Worm (Caenorhabditis elegans): ENCODE data around the gene ttr-30.
"Not testable (repeated sequence)": the region's sequence is repeated elsewhere in the genome, so short reads cannot be mapped to it uniquely, and the experiment has no call there.

Gene ttr-30

DNA sequence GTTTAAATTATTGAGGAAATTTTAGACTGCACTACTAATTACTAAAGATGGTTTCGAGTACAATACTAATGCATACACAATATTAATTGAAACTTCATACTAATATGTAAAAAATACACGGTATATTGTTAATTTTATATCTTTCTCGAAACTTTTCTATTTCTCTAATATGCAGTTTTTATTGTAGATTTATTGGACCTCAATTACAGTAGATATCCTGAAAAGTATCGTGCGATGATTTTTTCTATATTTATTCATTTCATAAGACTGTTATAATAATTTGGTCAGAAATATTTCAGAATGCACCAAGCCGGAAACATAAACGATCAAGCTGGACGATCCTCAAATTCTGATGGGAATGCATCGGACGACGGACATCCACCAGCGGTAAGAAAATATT lies 13.0 kb downstream of the ttr-30 start, which contains the start of gene C07D8.5:
C07D8.5 (plus strand) TSS at position 301 of the 400 bp plus-strand sequence.
- TF ChIP-seq aly-1 (tag; optimal IDR thresholded peaks at IDR 0.05) (no peak), tbx-37 (GFP tag; conservative IDR thresholded peaks at IDR 0.05) (no peak), ama-1 (optimal IDR thresholded peaks at IDR 0.05) (no peak), scrt-1 (GFP tag; IDR thresholded peaks at IDR 0.05) (no peak), B0310.2 (tag; optimal IDR thresholded peaks at IDR 0.05) (no peak), hmbx-1 (tag; optimal IDR thresholded peaks at IDR 0.05) (no peak), hmg-4 (GFP tag; optimal IDR thresholded peaks at IDR 0.05) (no peak), hnd-1 (tag; optimal IDR thresholded peaks at IDR 0.05) (no peak)

DNA sequence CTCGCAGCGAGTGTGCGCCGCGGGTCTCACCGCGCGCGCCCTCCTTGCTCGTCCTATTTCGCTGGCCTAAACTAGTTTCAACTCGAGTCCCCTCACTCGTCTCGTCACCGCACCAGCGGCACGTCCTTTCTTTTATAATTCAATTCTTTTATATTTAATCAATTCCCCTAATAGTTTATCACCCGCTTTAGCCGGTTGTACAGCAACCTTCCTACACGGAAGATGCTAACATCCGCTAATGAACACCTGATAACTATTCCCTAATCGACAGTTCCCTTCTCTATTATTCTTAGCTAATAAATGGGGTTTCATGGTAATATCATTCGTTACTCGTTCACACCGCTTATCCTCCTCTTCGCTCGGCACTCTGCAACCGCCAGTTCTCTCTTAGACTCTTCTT lies 34.5 kb downstream of the ttr-30 start, which contains the start of gene C56G3.2:
C56G3.2 (plus strand) TSS at position 301 of the 400 bp plus-strand sequence.
- TF ChIP-seq flt-1 (GFP tag; IDR thresholded peaks at IDR 0.05); pes-1 (GFP tag; IDR thresholded peaks at IDR 0.05); sea-1 (GFP tag; conservative IDR thresholded peaks at IDR 0.05): not testable (repeated sequence)

DNA sequence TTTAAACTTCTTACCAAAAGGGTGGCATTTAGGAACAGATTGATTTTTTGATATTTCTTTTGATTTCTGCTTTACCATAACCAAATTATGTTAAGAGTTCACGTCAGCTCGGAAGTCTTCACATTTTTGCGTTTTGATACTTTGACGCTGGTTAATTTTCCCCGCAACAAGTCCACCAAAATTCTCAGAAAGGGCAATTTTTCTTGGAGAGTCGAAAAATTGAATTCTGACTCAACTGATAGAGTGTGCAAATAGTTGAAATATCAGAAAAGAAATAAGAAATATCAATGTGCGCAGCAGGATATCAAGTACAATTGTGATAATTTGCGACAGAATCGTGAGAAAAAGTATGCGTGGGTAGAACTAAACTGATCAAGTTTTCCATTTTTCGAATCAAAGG lies 39.0 kb downstream of the ttr-30 start:
- TF ChIP-seq tbx-11 (GFP tag; IDR thresholded peaks at IDR 0.05) (no peak), hmg-4 (GFP tag; optimal IDR thresholded peaks at IDR 0.05) (no peak), tbx-37 (GFP tag; conservative IDR thresholded peaks at IDR 0.05) (no peak), ama-1 (optimal IDR thresholded peaks at IDR 0.05) (no peak), sea-1 (GFP tag; conservative IDR thresholded peaks at IDR 0.05) (no peak), ets-7 (tag; optimal IDR thresholded peaks at IDR 0.05) (no peak), F13C5.2 (tag; optimal IDR thresholded peaks at IDR 0.05) (no peak), aly-1 (tag; optimal IDR thresholded peaks at IDR 0.05) (no peak), scrt-1 (GFP tag; IDR thresholded peaks at IDR 0.05) (no peak), hnd-1 (tag; optimal IDR thresholded peaks at IDR 0.05) (no peak), B0310.2 (tag; optimal IDR thresholded peaks at IDR 0.05) (no peak), tra-4 (tag; optimal IDR thresholded peaks at IDR 0.05) (no peak), pes-1 (GFP tag; IDR thresholded peaks at IDR 0.05) (no peak), hmbx-1 (tag; optimal IDR thresholded peaks at IDR 0.05) (no peak)

DNA sequence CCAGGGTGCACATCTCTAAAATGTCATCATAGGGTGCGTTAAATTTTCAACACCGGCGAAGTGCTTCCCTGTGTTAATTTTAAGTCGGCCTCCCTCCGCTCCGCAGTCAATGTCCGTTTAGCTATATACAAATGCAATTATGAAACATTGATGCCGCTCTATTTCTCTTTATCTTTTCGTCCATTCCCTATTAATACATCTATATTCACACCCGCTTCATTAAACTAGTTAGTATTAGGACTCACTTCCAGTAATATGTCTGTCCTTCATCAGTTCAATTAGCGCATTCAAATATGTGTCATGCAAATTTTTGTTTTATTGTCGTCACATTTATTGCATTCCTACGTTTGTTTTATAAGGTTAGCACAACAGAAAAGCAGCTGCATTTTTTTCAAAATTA lies 41.2 kb downstream of the ttr-30 start:
- TF ChIP-seq tbx-11 (GFP tag; IDR thresholded peaks at IDR 0.05), result no peak
- TF ChIP-seq flt-1 (GFP tag; IDR thresholded peaks at IDR 0.05), result no peak
- no peak for TF ChIP-seq pes-1 (GFP tag; IDR thresholded peaks at IDR 0.05)
- TF ChIP-seq tra-4 (tag; optimal IDR thresholded peaks at IDR 0.05), result no peak
- TF ChIP-seq ceh-13 (GFP tag; optimal IDR thresholded peaks at IDR 0.05), result no peak
- no peak for TF ChIP-seq ets-7 (tag; optimal IDR thresholded peaks at IDR 0.05)
- TF ChIP-seq scrt-1 (GFP tag; IDR thresholded peaks at IDR 0.05), result no peak
- no peak for TF ChIP-seq hmg-4 (GFP tag; optimal IDR thresholded peaks at IDR 0.05)
- no peak for TF ChIP-seq B0310.2 (tag; optimal IDR thresholded peaks at IDR 0.05)
- TF ChIP-seq ama-1 (optimal IDR thresholded peaks at IDR 0.05), result no peak
- no peak for TF ChIP-seq hnd-1 (tag; optimal IDR thresholded peaks at IDR 0.05)
- no peak for TF ChIP-seq hmbx-1 (tag; optimal IDR thresholded peaks at IDR 0.05)
- no peak for TF ChIP-seq ceh-36 (tag; optimal IDR thresholded peaks at IDR 0.05)

DNA sequence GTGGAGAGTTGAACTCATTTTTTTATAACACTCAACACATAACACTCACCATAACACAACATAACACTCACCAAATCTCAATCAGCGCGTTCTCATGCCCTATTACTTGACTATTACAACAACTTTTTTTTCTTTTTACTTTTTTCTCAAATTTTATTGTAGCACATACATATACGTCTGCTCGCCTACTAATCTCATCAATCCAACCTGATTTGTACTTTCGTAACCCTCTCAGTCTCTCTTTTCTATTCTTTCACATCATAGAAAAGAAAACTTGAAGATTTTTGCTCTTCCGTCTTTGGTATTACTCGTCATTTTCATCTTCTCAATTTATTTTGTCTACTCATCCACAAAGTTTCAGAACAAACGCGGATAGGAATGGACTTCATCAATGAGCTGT lies 46.2 kb downstream of the ttr-30 start, which contains the start of gene npr-8:
npr-8 (plus strand) TSS at position 362 of the 400 bp plus-strand sequence.
- TF ChIP-seq tbx-37 (GFP tag; conservative IDR thresholded peaks at IDR 0.05), result no peak
- TF ChIP-seq scrt-1 (GFP tag; IDR thresholded peaks at IDR 0.05), result no peak
- TF ChIP-seq hnd-1 (tag; optimal IDR thresholded peaks at IDR 0.05), result no peak
- TF ChIP-seq sea-1 (GFP tag; conservative IDR thresholded peaks at IDR 0.05), result no peak
- TF ChIP-seq flt-1 (GFP tag; IDR thresholded peaks at IDR 0.05), result no peak
- no peak for TF ChIP-seq ceh-36 (tag; optimal IDR thresholded peaks at IDR 0.05)
- no peak for TF ChIP-seq hmg-4 (GFP tag; optimal IDR thresholded peaks at IDR 0.05)
- no peak for TF ChIP-seq ceh-13 (GFP tag; optimal IDR thresholded peaks at IDR 0.05)
- no peak for TF ChIP-seq ets-7 (tag; optimal IDR thresholded peaks at IDR 0.05)
- TF ChIP-seq tra-4 (tag; optimal IDR thresholded peaks at IDR 0.05), result no peak
- no peak for TF ChIP-seq B0310.2 (tag; optimal IDR thresholded peaks at IDR 0.05)
- TF ChIP-seq F13C5.2 (tag; optimal IDR thresholded peaks at IDR 0.05), result no peak
- no peak for TF ChIP-seq aly-1 (tag; optimal IDR thresholded peaks at IDR 0.05)
- no peak for TF ChIP-seq tbx-11 (GFP tag; IDR thresholded peaks at IDR 0.05)
- no peak for TF ChIP-seq ama-1 (optimal IDR thresholded peaks at IDR 0.05)
- TF ChIP-seq hmbx-1 (tag; optimal IDR thresholded peaks at IDR 0.05), result no peak
- TF ChIP-seq pes-1 (GFP tag; IDR thresholded peaks at IDR 0.05), result no peak

DNA sequence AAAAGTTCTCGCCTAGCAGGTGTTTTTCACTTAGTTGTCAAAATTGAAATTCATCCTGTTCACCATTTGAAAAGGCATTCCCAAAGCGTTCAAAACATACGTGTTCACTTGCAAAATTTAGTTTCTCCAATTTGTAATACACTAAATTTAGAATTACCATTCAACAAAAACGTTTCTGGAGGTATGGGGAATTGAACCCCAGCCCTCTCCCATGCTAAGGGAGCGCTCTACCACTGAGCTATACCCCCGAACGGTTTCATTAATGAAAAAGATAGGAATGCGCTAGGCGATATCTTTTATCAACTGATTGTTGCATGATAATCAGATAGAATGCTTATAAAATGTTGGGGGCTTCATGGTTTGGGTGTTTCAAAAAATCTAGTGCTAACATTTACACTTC lies 47.9 kb downstream of the ttr-30 start:
- TF ChIP-seq tbx-11 (GFP tag; IDR thresholded peaks at IDR 0.05) (no peak), tra-4 (tag; optimal IDR thresholded peaks at IDR 0.05) (no peak), hnd-1 (tag; optimal IDR thresholded peaks at IDR 0.05) (no peak), ceh-36 (tag; optimal IDR thresholded peaks at IDR 0.05) (no peak), hmg-4 (GFP tag; optimal IDR thresholded peaks at IDR 0.05) (no peak), aly-1 (tag; optimal IDR thresholded peaks at IDR 0.05) (no peak)
